Worm (Caenorhabditis elegans) whole organism, L4 larva: Measurements from ENCODE around the gene enol-1.

Source experiments
- F37D6.2 ChIP-seq: sonication (generic microtip); optimal IDR thresholded peaks from 2 replicates; lab custom pipeline; 2016; ENCODE audit warnings: mild to moderate bottlenecking, missing genetic modification characterization, missing compliant biosample characterization
- F49E8.2 ChIP-seq: sonication (generic microtip); optimal IDR thresholded peaks from 2 replicates; lab custom pipeline; 2016; ENCODE audit warnings: missing compliant biosample characterization, mild to moderate bottlenecking, missing genetic modification characterization, borderline replicate concordance
- T20F7.1 ChIP-seq: fragments of 200-800 bp; sonication (Bioruptor generic); optimal IDR thresholded peaks from 2 replicates; lab custom pipeline; 2018; ENCODE audit warnings: mild to moderate bottlenecking, missing genetic modification characterization, missing compliant biosample characterization
- T26A8.4 ChIP-seq: fragments of 200-800 bp; sonication (Bioruptor generic); IDR thresholded peaks from 2 replicates; pipeline ENCODE4 v1.3.6; 2022; ENCODE audit warnings: missing genetic modification characterization, missing compliant biosample characterization
- Y48G9A.11 ChIP-seq: fragments of 200-800 bp; sonication (Bioruptor generic); IDR thresholded peaks from 2 replicates; pipeline ENCODE4 v1.3.6; 2022; ENCODE audit warnings: missing genetic modification reagents, missing genetic modification characterization, missing compliant biosample characterization
- Y5F2A.4 ChIP-seq: fragments of 200-800 bp; sonication (Bioruptor generic); optimal IDR thresholded peaks from 2 replicates; lab custom pipeline; 2018; ENCODE audit warnings: mild to moderate bottlenecking, missing genetic modification characterization, missing compliant biosample characterization
- Y75B8A.6 ChIP-seq: fragments of 200-800 bp; sonication (Bioruptor generic); IDR thresholded peaks from 2 replicates; pipeline ENCODE4 v1.3.6; 2022; ENCODE audit warnings: missing genetic modification reagents, missing genetic modification characterization, missing compliant biosample characterization
- aha-1 ChIP-seq: fragments of 150-350 bp; peaks from one replicate; lab custom pipeline; 2014; ENCODE audit warnings: missing biosample characterization, missing genetic modification characterization
- ama-1 ChIP-seq: fragments of 150-350 bp; optimal IDR thresholded peaks from 2 replicates; lab custom pipeline; 2014; ENCODE audit warnings: inconsistent platforms, mixed read lengths
- arid-1 ChIP-seq: fragments of 200-800 bp; sonication (Bioruptor generic); conservative IDR thresholded peaks from 2 replicates; pipeline ENCODE4 v1.3.6; 2022; ENCODE audit warnings: missing genetic modification reagents, missing genetic modification characterization, missing compliant biosample characterization
- ceh-28 ChIP-seq: fragments of 150-350 bp; optimal IDR thresholded peaks from 2 replicates; lab custom pipeline; 2014; ENCODE audit warnings: missing biosample characterization, missing genetic modification reagents, missing genetic modification characterization
- ceh-44 ChIP-seq: fragments of 200-800 bp; sonication (Bioruptor generic); IDR thresholded peaks from 2 replicates; pipeline ENCODE4 v1.3.6; 2022; ENCODE audit warnings: missing genetic modification reagents, missing genetic modification characterization, missing compliant biosample characterization
- ceh-82 ChIP-seq: sonication (generic microtip); optimal IDR thresholded peaks from 2 replicates; lab custom pipeline; 2017; ENCODE audit warnings: missing biosample characterization, missing genetic modification characterization
- ces-1 ChIP-seq: fragments of 150-350 bp; sonication (generic microtip); optimal IDR thresholded peaks from 4 replicates; lab custom pipeline; 2014; ENCODE audit warnings: missing biosample characterization, missing genetic modification reagents, missing genetic modification characterization
- cey-2 ChIP-seq: sonication (generic microtip); optimal IDR thresholded peaks from 3 replicates; lab custom pipeline; 2017; ENCODE audit warnings: missing genetic modification characterization, mild to moderate bottlenecking, missing compliant biosample characterization, antibody characterized with exemption, borderline replicate concordance; ENCODE audit not compliant: insufficient read depth
- daf-16 ChIP-seq, 3 experiments: sonication (generic microtip); optimal IDR thresholded peaks; 2 replicates each; lab custom pipeline; 2016 to 2017; ENCODE audit warnings: missing genetic modification characterization in 3 of 3, missing genetic modification reagents in 3 of 3, mild to moderate bottlenecking in 2 of 3, missing compliant biosample characterization in 2 of 3, missing biosample characterization in 1 of 3, moderate library complexity in 1 of 3
- dpl-1 ChIP-seq: fragments of 150-350 bp; optimal IDR thresholded peaks from 2 replicates; lab custom pipeline; 2014; ENCODE audit warnings: missing biosample characterization, missing genetic modification reagents, missing genetic modification characterization
- dve-1 ChIP-seq: sonication (generic microtip); optimal IDR thresholded peaks from 2 replicates; lab custom pipeline; 2017; ENCODE audit warnings: antibody characterized with exemption, mild to moderate bottlenecking, missing genetic modification characterization, missing compliant biosample characterization; ENCODE audit not compliant: insufficient read depth
- egl-43 ChIP-seq: fragments of 200-800 bp; sonication (Bioruptor generic); IDR thresholded peaks from 2 replicates; pipeline ENCODE4 v1.3.6; 2022; ENCODE audit warnings: missing genetic modification reagents, missing genetic modification characterization, missing compliant biosample characterization
- hif-1 ChIP-seq, 2 experiments: sonication (generic microtip); optimal IDR thresholded peaks; 2 replicates each; lab custom pipeline; 2016 to 2017; ENCODE audit warnings: missing compliant biosample characterization in 2 of 2, missing genetic modification characterization in 2 of 2, missing genetic modification reagents in 2 of 2, missing genotype in 2 of 2, mild to moderate bottlenecking in 1 of 2
- hlh-30 ChIP-seq: sonication (generic microtip); optimal IDR thresholded peaks from 2 replicates; lab custom pipeline; 2017; ENCODE audit warnings: antibody characterized with exemption, mild to moderate bottlenecking, missing genetic modification characterization, missing compliant biosample characterization; ENCODE audit not compliant: insufficient read depth
- hmg-1.1 ChIP-seq: fragments of 200-800 bp; sonication (Bioruptor generic); IDR thresholded peaks from 2 replicates; pipeline ENCODE4 v1.3.6; 2022; ENCODE audit warnings: missing genetic modification reagents, missing genetic modification characterization, missing compliant biosample characterization
- lin-38 ChIP-seq: fragments of 200-800 bp; sonication (Bioruptor generic); IDR thresholded peaks from 2 replicates; pipeline ENCODE4 v1.3.6; 2022; ENCODE audit warnings: missing genetic modification reagents, missing genetic modification characterization, missing compliant biosample characterization
- lsy-2 ChIP-seq, 2 experiments: fragments of 150-350 bp in 1 of 2; sonication (generic microtip) in 1 of 2; optimal IDR thresholded peaks; 2 replicates each; lab custom pipeline; 2014 to 2017; ENCODE audit warnings: missing biosample characterization in 2 of 2, missing genetic modification characterization in 2 of 2
- mep-1 ChIP-seq: fragments of 150-350 bp; sonication (generic microtip); optimal IDR thresholded peaks from 3 replicates; lab custom pipeline; 2014; ENCODE audit warnings: missing biosample characterization, missing genetic modification characterization
- mes-2 ChIP-seq: sonication (generic microtip); optimal IDR thresholded peaks from 2 replicates; lab custom pipeline; 2016; ENCODE audit warnings: missing genotype, mild to moderate bottlenecking, missing genetic modification characterization, missing compliant biosample characterization; ENCODE audit not compliant: poor library complexity, severe bottlenecking
- nhr-28 ChIP-seq: fragments of 150-350 bp; optimal IDR thresholded peaks from 2 replicates; lab custom pipeline; 2014; ENCODE audit warnings: missing biosample characterization, missing genetic modification characterization
- nhr-42 ChIP-seq: fragments of 200-800 bp; sonication (Bioruptor generic); IDR thresholded peaks from 2 replicates; pipeline ENCODE4 v1.3.6; 2022; ENCODE audit warnings: missing genetic modification characterization, missing compliant biosample characterization
- pha-4 ChIP-seq, 2 experiments: fragments of 150-350 bp in 1 of 2; fragments of 200-800 bp in 1 of 2; sonication (Bioruptor generic) in 1 of 2; IDR thresholded peaks in 1 of 2; optimal IDR thresholded peaks in 1 of 2; 2 replicates each; pipeline versions ENCODE4 v1.3.6 to Lab custom; 2014 to 2022; ENCODE audit warnings: missing genetic modification characterization in 2 of 2, missing genetic modification reagents in 2 of 2, missing biosample characterization in 1 of 2, missing compliant biosample characterization in 1 of 2
- pqm-1 ChIP-seq: sonication (generic microtip); optimal IDR thresholded peaks from 2 replicates; lab custom pipeline; 2017; ENCODE audit warnings: missing biosample characterization, missing genetic modification characterization
- set-16 ChIP-seq: fragments of 200-800 bp; sonication (Bioruptor generic); IDR thresholded peaks from 2 replicates; pipeline ENCODE4 v1.3.6; 2022; ENCODE audit warnings: missing genetic modification reagents, missing genetic modification characterization, missing compliant biosample characterization
- snpc-1.2 ChIP-seq: fragments of 200-800 bp; sonication (Bioruptor generic); IDR thresholded peaks from 2 replicates; pipeline ENCODE4 v1.3.6; 2022; ENCODE audit warnings: missing genetic modification reagents, missing genetic modification characterization, missing compliant biosample characterization
- tra-1 ChIP-seq: fragments of 200-800 bp; sonication (Bioruptor generic); IDR thresholded peaks from 2 replicates; pipeline ENCODE4 v1.3.6; 2022; ENCODE audit warnings: missing genetic modification reagents, missing genetic modification characterization, missing compliant biosample characterization
- zfp-2 ChIP-seq: sonication (generic microtip); optimal IDR thresholded peaks from 2 replicates; lab custom pipeline; 2016; ENCODE audit warnings: mild to moderate bottlenecking, missing genetic modification characterization, missing compliant biosample characterization
- zip-11 ChIP-seq: fragments of 200-800 bp; sonication (Bioruptor generic); IDR thresholded peaks from 2 replicates; pipeline ENCODE4 v1.3.6; 2022; ENCODE audit warnings: missing genetic modification characterization, missing compliant biosample characterization
- ztf-11 ChIP-seq: fragments of 150-350 bp; optimal IDR thresholded peaks from 2 replicates; lab custom pipeline; 2014; ENCODE audit warnings: missing biosample characterization, missing genetic modification characterization
- ztf-7 ChIP-seq: fragments of 150-350 bp; optimal IDR thresholded peaks from 2 replicates; lab custom pipeline; 2014; ENCODE audit warnings: missing biosample characterization, missing genetic modification characterization

Gene enol-1

ce11 chrII:8926451-8926850 lies 4.3 kb upstream of the enol-1 start, which contains the start of gene B0457.2:
Gene B0457.2 (minus strand): TSS chrII:8926551.
- TF ChIP-seq dve-1 (tag; lab: Kevin White, UChicago) (peak; percentile 37), nhr-28 (tag; lab: Kevin White, UChicago) (peak; percentile 63), nhr-42 (GFP tag; lab: Robert Waterston, UW) (no peak), zfp-2 (tag; lab: Kevin White, UChicago) (no peak), aha-1 (tag; lab: Kevin White, UChicago) (peak; percentile 19)

ce11 chrII:8927253-8927791 lies 3.5 kb upstream of the enol-1 start, which contains the start of gene cct-2:
Gene cct-2 (plus strand): TSS chrII:8927741.
- TF ChIP-seq pqm-1 (no peak), lin-38 (GFP tag; lab: Robert Waterston, UW) (peak; percentile 89), ama-1 (lab: Kevin White, UChicago) (peak; percentile 10), hmg-1.1 (peak; percentile 51; the same call in 1 of the 2 replicates), hlh-30 (tag; lab: Kevin White, UChicago) (peak; percentile 16), mep-1 (peak; percentile 54), lsy-2 (tag; optimal IDR thresholded peaks at IDR 0.05; lab: Kevin White, UChicago) (peak in 1 of 2 experiments; percentile 66), ceh-44 (GFP tag; lab: Robert Waterston, UW) (0 out of 2 replicates have a peak, but pooled peaks have one; percentile 9), dpl-1 (peak; percentile 42), dve-1 (tag; lab: Kevin White, UChicago) (peak; percentile 9), aha-1 (tag; lab: Kevin White, UChicago) (no peak), ceh-82 (tag; lab: Kevin White, UChicago) (no peak), mes-2 (peak; percentile 89), hif-1 (tag; optimal IDR thresholded peaks at IDR 0.05; lab: Kevin White, UChicago) (peak in 1 of 2 experiments; percentile 54)

- no peak for TF ChIP-seq ztf-11 (tag; lab: Kevin White, UChicago)
- TF ChIP-seq lin-38 (GFP tag; lab: Robert Waterston, UW): peak; percentile 56
- TF ChIP-seq arid-1 (GFP tag; lab: Robert Waterston, UW): peak; percentile 46; the same call in 1 of the 2 replicates
- 0 out of 2 replicates have a peak, but pooled peaks have one; percentile 31 for TF ChIP-seq pha-4 (GFP tag; IDR thresholded peaks at IDR 0.05; lab: Robert Waterston, UW)
- TF ChIP-seq pha-4 (tag; optimal IDR thresholded peaks at IDR 0.05; lab: Kevin White, UChicago): no peak
- no peak for TF ChIP-seq T20F7.1 (GFP tag; lab: Kevin White, UChicago)
- peak; percentile 59; the same call in 1 of the 2 replicates for TF ChIP-seq T26A8.4 (GFP tag; lab: Robert Waterston, UW)
- peak; percentile 82 for TF ChIP-seq aha-1 (tag; lab: Kevin White, UChicago)
- no peak for TF ChIP-seq cey-2
- TF ChIP-seq snpc-1.2 (GFP tag; lab: Robert Waterston, UW): peak; percentile 31; the same call in 1 of the 2 replicates
- peak; percentile 13 for TF ChIP-seq F49E8.2 (tag; lab: Kevin White, UChicago)
- no peak for TF ChIP-seq ztf-7
- no peak for TF ChIP-seq ceh-28 (tag; lab: Kevin White, UChicago)
- TF ChIP-seq Y48G9A.11 (GFP tag; lab: Robert Waterston, UW): peak; percentile 26; the same call in 1 of the 2 replicates
- peak; percentile 17 for TF ChIP-seq Y5F2A.4 (GFP tag; lab: Kevin White, UChicago)
- TF ChIP-seq mes-2: no peak
- TF ChIP-seq Y75B8A.6 (GFP tag; lab: Robert Waterston, UW): no peak
- TF ChIP-seq ama-1 (lab: Kevin White, UChicago): peak; percentile 75
- TF ChIP-seq daf-16 (GFP tag; optimal IDR thresholded peaks at IDR 0.05; lab: Kevin White, UChicago): peak in 1 of 2 experiments; percentile 8
- peak; percentile 23 for TF ChIP-seq daf-16 (tag; optimal IDR thresholded peaks at IDR 0.05; lab: Kevin White, UChicago)
- TF ChIP-seq tra-1 (GFP tag; lab: Robert Waterston, UW): no peak
- TF ChIP-seq egl-43: 0 out of 2 replicates have a peak, but pooled peaks have one; percentile 61
- TF ChIP-seq zip-11 (GFP tag; lab: Robert Waterston, UW): no peak
- TF ChIP-seq set-16 (GFP tag; lab: Robert Waterston, UW): peak; percentile 13; the same call in 1 of the 2 replicates
- TF ChIP-seq ces-1 (GFP tag; lab: Kevin White, UChicago): no peak
- no peak for TF ChIP-seq F37D6.2 (tag; lab: Kevin White, UChicago)
Measured at ce11 chrII:8929771-8930170, 1.0 kb upstream of the enol-1 start, which contains the start of gene mrpl-50. Gene mrpl-50 (plus strand): TSS chrII:8929841.
